Worm (Caenorhabditis elegans): ENCODE data around the gene zhit-3.

The zhit-3 gene

DNA sequence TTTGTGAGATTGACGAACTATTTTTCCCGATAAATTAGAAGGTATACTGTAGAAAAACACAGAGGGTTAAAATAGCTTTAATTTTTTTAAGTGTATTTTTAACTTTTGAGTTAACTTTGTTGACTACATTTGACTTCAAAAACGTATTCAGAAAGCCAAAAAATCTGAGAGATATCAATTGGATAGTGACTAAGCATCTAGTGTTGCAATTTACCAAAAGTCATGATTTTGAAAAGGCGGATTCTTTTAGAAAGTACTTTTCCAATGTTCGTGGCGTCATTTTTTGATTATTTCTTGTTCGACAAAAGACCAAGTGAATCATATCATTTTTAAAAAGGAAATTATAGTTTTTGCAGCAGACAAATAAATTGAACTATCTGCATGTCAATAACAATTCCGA, 43.1 kb downstream of the zhit-3 start:
- TF ChIP-seq nhr-47 (tag; optimal IDR thresholded peaks at IDR 0.05) (peak; percentile 41), unc-130 (tag; optimal IDR thresholded peaks at IDR 0.05) (no peak), unc-86 (tag; optimal IDR thresholded peaks at IDR 0.05) (no peak), dsc-1 (tag; optimal IDR thresholded peaks at IDR 0.05) (no peak), hlh-4 (tag; optimal IDR thresholded peaks at IDR 0.05) (no peak), nhr-71 (tag; optimal IDR thresholded peaks at IDR 0.05) (peak; percentile 13), efl-3 (GFP tag; optimal IDR thresholded peaks at IDR 0.05) (no peak), unc-62 (GFP tag; optimal IDR thresholded peaks at IDR 0.05) (no peak), aly-2 (tag; optimal IDR thresholded peaks at IDR 0.05) (peak; percentile 34), lir-3 (tag; optimal IDR thresholded peaks at IDR 0.05; ENCODE audit: poor library complexity) (no peak), zag-1 (tag; optimal IDR thresholded peaks at IDR 0.05) (no peak), mef-2 (tag; optimal IDR thresholded peaks at IDR 0.05) (no peak), egl-13 (tag; optimal IDR thresholded peaks at IDR 0.05) (no peak), isw-1 (GFP tag; IDR thresholded peaks at IDR 0.05) (no peak), nhr-90 (tag; optimal IDR thresholded peaks at IDR 0.05; ENCODE audit: poor library complexity) (no peak), lsy-2 (tag; optimal IDR thresholded peaks at IDR 0.05) (peak in 1 of 2 experiments; percentile 16)

DNA sequence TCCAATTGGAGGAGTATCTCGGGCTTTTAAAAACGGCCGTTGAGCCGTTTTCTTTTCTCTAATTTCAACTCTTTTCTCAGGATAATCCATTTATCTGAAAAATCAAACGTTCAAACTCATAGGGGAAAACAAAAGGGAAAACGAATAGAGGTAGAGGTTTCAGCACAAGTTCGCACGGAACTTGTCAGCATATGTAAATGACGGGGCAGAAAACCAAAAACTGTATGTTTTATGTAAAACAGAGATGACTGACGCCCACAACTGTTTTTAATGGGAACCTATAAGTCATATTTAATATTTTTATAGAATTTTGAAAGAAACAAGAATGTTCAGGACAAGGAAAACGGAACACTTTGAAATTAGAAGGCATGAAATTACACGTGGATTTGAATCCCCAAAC, 45.6 kb downstream of the zhit-3 start, which contains the start of gene C51E3.6:
Gene C51E3.6 (minus strand): TSS at position 101 of the 400 bp plus-strand sequence.
- no peak for TF ChIP-seq nhr-19 (GFP tag; conservative IDR thresholded peaks at IDR 0.05)
- TF ChIP-seq ces-1 (GFP tag; optimal IDR thresholded peaks at IDR 0.05) = no peak
- no peak for TF ChIP-seq hlh-17 (GFP tag; optimal IDR thresholded peaks at IDR 0.05; ENCODE audit: borderline replicate concordance)
- TF ChIP-seq lin-15B (tag; optimal IDR thresholded peaks at IDR 0.05) = no peak
- TF ChIP-seq hpl-2 (GFP tag; optimal IDR thresholded peaks at IDR 0.05) = no peak
- TF ChIP-seq ztf-11 (tag; optimal IDR thresholded peaks at IDR 0.05) = no peak
- no peak for TF ChIP-seq C16A3.4 (tag; optimal IDR thresholded peaks at IDR 0.05)
- no peak for TF ChIP-seq unc-62 (GFP tag; optimal IDR thresholded peaks at IDR 0.05)
- TF ChIP-seq sup-37 (GFP tag; optimal IDR thresholded peaks at IDR 0.05) = no peak
- TF ChIP-seq vab-15 (tag; optimal IDR thresholded peaks at IDR 0.05) = no peak
- TF ChIP-seq ceh-90 (tag; optimal IDR thresholded peaks at IDR 0.05) = no peak

DNA sequence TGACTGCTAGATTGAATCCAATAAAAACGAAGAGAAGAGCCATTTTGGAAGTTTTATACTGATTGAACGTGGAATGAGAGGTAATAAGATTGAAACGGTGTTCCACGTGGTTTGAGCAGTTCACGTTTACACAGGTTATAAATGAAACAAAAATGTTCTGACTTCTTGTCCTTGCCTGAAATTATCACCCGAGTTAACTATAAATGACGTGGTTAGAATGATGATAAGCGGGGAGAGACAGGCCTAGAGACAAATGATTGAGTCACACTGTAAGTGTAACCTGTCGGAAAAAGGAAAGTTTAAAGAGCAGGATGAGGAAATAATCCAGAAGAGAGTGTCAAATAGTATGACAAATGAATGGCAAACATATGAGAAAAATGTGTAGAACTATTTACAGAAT, 51.0 kb downstream of the zhit-3 start, which contains the start of gene C51E3.10:
Gene C51E3.10 (minus strand): TSS at position 181 of the 400 bp plus-strand sequence.
- TF ChIP-seq elt-2 (tag; optimal IDR thresholded peaks at IDR 0.05) = peak; percentile 59
- TF ChIP-seq efl-3 (GFP tag; optimal IDR thresholded peaks at IDR 0.05) = no peak
- TF ChIP-seq jun-1 (tag; optimal IDR thresholded peaks at IDR 0.05) = no peak
- no peak for TF ChIP-seq snpc-4 (tag; optimal IDR thresholded peaks at IDR 0.05)
- no peak for TF ChIP-seq egl-13 (tag; optimal IDR thresholded peaks at IDR 0.05)
- no peak for TF ChIP-seq elt-3 (tag; optimal IDR thresholded peaks at IDR 0.05)
- TF ChIP-seq ces-1 (GFP tag; optimal IDR thresholded peaks at IDR 0.05) = no peak
- no peak for TF ChIP-seq fkh-8 (tag; optimal IDR thresholded peaks at IDR 0.05)
- TF ChIP-seq lin-35 (GFP tag; optimal IDR thresholded peaks at IDR 0.05) = peak in 1 of 2 experiments; percentile 12
- no peak for TF ChIP-seq lin-13 (GFP tag; optimal IDR thresholded peaks at IDR 0.05)
- no peak for TF ChIP-seq nhr-76 (tag; optimal IDR thresholded peaks at IDR 0.05)
- TF ChIP-seq F16B12.6 (tag; optimal IDR thresholded peaks at IDR 0.05) = no peak

All from whole organism, L1 larva.